Worm (Caenorhabditis elegans): Measurements from ENCODE around the gene gsnl-1.

- no peak for TF ChIP-seq dao-5 (tag; optimal IDR thresholded peaks at IDR 0.05)
- no peak for TF ChIP-seq him-1 (tag; optimal IDR thresholded peaks at IDR 0.05)
Measured at ce11 chrV:9492460-9492859, 4.4 kb upstream of the gsnl-1 start.

Data from whole organism, L4/young adult.